Fruit fly (Drosophila melanogaster) whole organism, wandering third instar larva: ENCODE results near the gene Spn.
A peak's percentile ranks its signal among the peaks of the same experiment; 100 is the strongest.

Source experiments
- Abd-B ChIP-seq: fragments of >200 bp; optimal IDR thresholded peaks from 2 replicates; lab custom pipeline; 2017; ENCODE audit warnings: missing biosample characterization, missing genetic modification characterization
- CG32264 ChIP-seq: fragments of 200-800 bp; sonication (Bioruptor generic); optimal IDR thresholded peaks from 2 replicates; lab custom pipeline; 2016; ENCODE audit warnings: missing biosample characterization, missing genetic modification characterization
- CG9705 ChIP-seq: fragments of 200-800 bp; sonication (Bioruptor generic); optimal IDR thresholded peaks from 2 replicates; lab custom pipeline; 2018; ENCODE audit warnings: missing biosample characterization, mild to moderate bottlenecking, missing genetic modification characterization
- CrebA ChIP-seq: fragments of 200-800 bp; sonication (Bioruptor generic); optimal IDR thresholded peaks from 2 replicates; lab custom pipeline; 2016; ENCODE audit warnings: missing biosample characterization, mild to moderate bottlenecking, missing genetic modification characterization, borderline replicate concordance
- Dfd ChIP-seq: fragments of >200 bp; optimal IDR thresholded peaks from 2 replicates; lab custom pipeline; 2017; ENCODE audit warnings: missing biosample characterization, missing genetic modification characterization
- Dif ChIP-seq: fragments of 200-275, 200-300 bp; sonication (Bioruptor generic); optimal IDR thresholded peaks from 2 replicates; lab custom pipeline; 2018; ENCODE audit warnings: missing biosample characterization, missing genetic modification characterization; ENCODE audit not compliant: partially characterized antibody
- GATAd ChIP-seq: sonication (Bioruptor generic); optimal IDR thresholded peaks from 2 replicates; lab custom pipeline; 2016; ENCODE audit warnings: missing biosample characterization, missing genetic modification characterization
- HLH106 ChIP-seq: fragments of 200-800 bp; optimal IDR thresholded peaks from 3 replicates; lab custom pipeline; 2019; ENCODE audit warnings: missing biosample characterization, mild to moderate bottlenecking, missing genetic modification characterization, moderate library complexity
- Hnf4 ChIP-seq: fragments of 200-800 bp; sonication (Bioruptor generic); optimal IDR thresholded peaks from 2 replicates; lab custom pipeline; 2016; ENCODE audit warnings: missing biosample characterization, mild to moderate bottlenecking, missing genetic modification characterization
- Hr78 ChIP-seq: fragments of >200 bp; optimal IDR thresholded peaks from 2 replicates; lab custom pipeline; 2017; ENCODE audit warnings: missing biosample characterization, missing genetic modification characterization
- Hr83 ChIP-seq: fragments of 200-300 bp; sonication (Bioruptor generic); optimal IDR thresholded peaks from 2 replicates; lab custom pipeline; 2016; ENCODE audit warnings: missing biosample characterization, mild to moderate bottlenecking, missing genetic modification characterization, moderate library complexity; ENCODE audit not compliant: poor library complexity, severe bottlenecking
- Jra ChIP-seq: sonication (Bioruptor generic); optimal IDR thresholded peaks from 2 replicates; lab custom pipeline; 2016; ENCODE audit warnings: missing biosample characterization, missing genetic modification characterization
- Mio ChIP-seq: sonication (Bioruptor generic); optimal IDR thresholded peaks from 2 replicates; lab custom pipeline; 2016; ENCODE audit warnings: missing biosample characterization, missing genetic modification characterization
- Myc ChIP-seq: fragments of >200 bp; optimal IDR thresholded peaks from 2 replicates; lab custom pipeline; 2017
- N ChIP-seq: fragments of >200 bp; optimal IDR thresholded peaks from 2 replicates; lab custom pipeline; 2018; ENCODE audit warnings: missing biosample characterization, missing external identifiers, missing genetic modification characterization
- OdsH ChIP-seq: fragments of 200-800 bp; sonication (Bioruptor generic); optimal IDR thresholded peaks from 2 replicates; lab custom pipeline; 2016; ENCODE audit warnings: missing biosample characterization, mild to moderate bottlenecking, missing genetic modification characterization
- Rel ChIP-seq, 2 experiments: fragments of 200-800 bp; sonication (Bioruptor generic) in 1 of 2; optimal IDR thresholded peaks; 2 replicates in 1 of 2; 3 replicates in 1 of 2; lab custom pipeline; 2016 to 2019; ENCODE audit warnings: mild to moderate bottlenecking in 2 of 2, missing biosample characterization in 2 of 2, missing genetic modification characterization in 2 of 2, moderate library complexity in 1 of 2
- Sp1 ChIP-seq: fragments of 200-800 bp; sonication (Bioruptor generic); optimal IDR thresholded peaks from 3 replicates; lab custom pipeline; 2019; ENCODE audit warnings: missing biosample characterization, mild to moderate bottlenecking, missing genetic modification characterization, moderate library complexity
- Vsx2 ChIP-seq: fragments of 200-300, 225-300 bp; sonication (Bioruptor generic); optimal IDR thresholded peaks from 2 replicates; lab custom pipeline; 2018; ENCODE audit warnings: missing biosample characterization, missing genetic modification characterization; ENCODE audit not compliant: partially characterized antibody
- br ChIP-seq: fragments of 200-800 bp; sonication (Bioruptor generic); optimal IDR thresholded peaks from 2 replicates; lab custom pipeline; 2016; ENCODE audit warnings: missing biosample characterization, missing genetic modification characterization
- brk ChIP-seq: fragments of 200-800 bp; sonication (Bioruptor generic); optimal IDR thresholded peaks from 2 replicates; lab custom pipeline; 2016; ENCODE audit warnings: missing biosample characterization, mild to moderate bottlenecking, missing genetic modification characterization
- dl ChIP-seq, 2 experiments: fragments of 175-275, 200-275 bp in 1 of 2; fragments of 200-275 bp in 1 of 2; sonication (Bioruptor generic); optimal IDR thresholded peaks; lab custom pipeline; 2018; ENCODE audit warnings: mild to moderate bottlenecking in 2 of 2, missing biosample characterization in 2 of 2, missing genetic modification characterization in 2 of 2, moderate library complexity in 2 of 2; ENCODE audit not compliant: partially characterized antibody in 2 of 2, insufficient read depth in 1 of 2
- dmrt93B ChIP-seq: fragments of 200-800 bp; sonication (Bioruptor generic); optimal IDR thresholded peaks from 2 replicates; lab custom pipeline; 2018; ENCODE audit warnings: missing biosample characterization, mild to moderate bottlenecking, missing genetic modification characterization
- dsf ChIP-seq: sonication (Bioruptor generic); optimal IDR thresholded peaks from 2 replicates; lab custom pipeline; 2016; ENCODE audit warnings: missing biosample characterization, missing genetic modification characterization, borderline replicate concordance
- ey ChIP-seq: fragments of 200-800 bp; sonication (Bioruptor generic); optimal IDR thresholded peaks from 2 replicates; lab custom pipeline; 2016; ENCODE audit warnings: missing biosample characterization, missing genetic modification characterization
- foxo ChIP-seq, 2 experiments: fragments of 200-800 bp; sonication (Bioruptor generic); optimal IDR thresholded peaks; 2 replicates in 1 of 2; 3 replicates in 1 of 2; lab custom pipeline; 2016 to 2017; ENCODE audit warnings: missing biosample characterization in 2 of 2, missing genetic modification characterization in 2 of 2
- fru ChIP-seq: fragments of 200-800 bp; sonication (Bioruptor generic); optimal IDR thresholded peaks from 3 replicates; lab custom pipeline; 2016; ENCODE audit warnings: missing biosample characterization, mild to moderate bottlenecking, missing genetic modification characterization
- h ChIP-seq: fragments of 200-800 bp; sonication (Bioruptor generic); optimal IDR thresholded peaks from 3 replicates; lab custom pipeline; 2016; ENCODE audit warnings: missing biosample characterization, mild to moderate bottlenecking, missing genetic modification characterization
- jim ChIP-seq: fragments of 175-275, 200-325 bp; sonication (Bioruptor generic); optimal IDR thresholded peaks from 2 replicates; lab custom pipeline; 2016; ENCODE audit warnings: missing biosample characterization, mild to moderate bottlenecking, missing genetic modification characterization
- lola ChIP-seq: fragments of >200 bp; optimal IDR thresholded peaks from 2 replicates; lab custom pipeline; 2017; ENCODE audit warnings: missing biosample characterization, missing genetic modification characterization
- pan ChIP-seq: fragments of >200 bp; optimal IDR thresholded peaks from 2 replicates; lab custom pipeline; 2017
- psq ChIP-seq: fragments of 200-800 bp; sonication (Bioruptor generic); optimal IDR thresholded peaks from 3 replicates; lab custom pipeline; 2017; ENCODE audit warnings: missing biosample characterization, mild to moderate bottlenecking, missing genetic modification characterization, moderate library complexity
- rgr ChIP-seq: fragments of 200-800 bp; sonication (Bioruptor generic); optimal IDR thresholded peaks from 3 replicates; lab custom pipeline; 2016; ENCODE audit warnings: missing biosample characterization, mild to moderate bottlenecking, missing genetic modification characterization
- sage ChIP-seq: fragments of 200-800 bp; sonication (Bioruptor generic); optimal IDR thresholded peaks from 2 replicates; lab custom pipeline; 2016; ENCODE audit warnings: missing biosample characterization, mild to moderate bottlenecking, missing genetic modification characterization
- sv ChIP-seq: fragments of 200-800 bp; sonication (Bioruptor generic); optimal IDR thresholded peaks from 3 replicates; lab custom pipeline; 2016; ENCODE audit warnings: missing biosample characterization, missing genetic modification characterization
- tai ChIP-seq: sonication (Bioruptor generic); optimal IDR thresholded peaks from 2 replicates; lab custom pipeline; 2016; ENCODE audit warnings: missing biosample characterization, missing genetic modification characterization
- usp ChIP-seq: fragments of >200 bp; optimal IDR thresholded peaks from 2 replicates; lab custom pipeline; 2017; ENCODE audit warnings: missing biosample characterization, missing genetic modification characterization
- woc ChIP-seq: sonication (Bioruptor generic); optimal IDR thresholded peaks from 2 replicates; lab custom pipeline; 2016; ENCODE audit warnings: missing biosample characterization, mild to moderate bottlenecking, missing genetic modification characterization

Gene Spn

DNA sequence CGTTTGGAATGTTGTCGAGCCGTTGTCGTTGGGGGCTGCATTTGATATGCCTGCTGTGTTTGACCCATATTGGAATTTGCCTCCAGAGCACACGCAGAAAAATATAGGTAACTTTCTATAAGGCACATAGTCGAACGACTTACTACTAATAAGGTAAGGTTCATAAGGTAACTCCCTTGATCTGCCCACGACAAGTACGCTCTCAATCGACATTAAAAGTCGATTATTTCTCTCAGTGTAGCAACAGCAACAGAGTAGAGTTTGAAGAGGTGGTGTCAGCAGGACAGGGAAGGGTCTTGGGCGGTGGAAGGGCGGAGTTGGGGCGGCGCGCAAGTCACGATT, 20.4 kb downstream of the Spn start (continued):
- TF ChIP-seq CG32264 (GFP tag; lab: Kevin White, UChicago) = peak; percentile 23

DNA sequence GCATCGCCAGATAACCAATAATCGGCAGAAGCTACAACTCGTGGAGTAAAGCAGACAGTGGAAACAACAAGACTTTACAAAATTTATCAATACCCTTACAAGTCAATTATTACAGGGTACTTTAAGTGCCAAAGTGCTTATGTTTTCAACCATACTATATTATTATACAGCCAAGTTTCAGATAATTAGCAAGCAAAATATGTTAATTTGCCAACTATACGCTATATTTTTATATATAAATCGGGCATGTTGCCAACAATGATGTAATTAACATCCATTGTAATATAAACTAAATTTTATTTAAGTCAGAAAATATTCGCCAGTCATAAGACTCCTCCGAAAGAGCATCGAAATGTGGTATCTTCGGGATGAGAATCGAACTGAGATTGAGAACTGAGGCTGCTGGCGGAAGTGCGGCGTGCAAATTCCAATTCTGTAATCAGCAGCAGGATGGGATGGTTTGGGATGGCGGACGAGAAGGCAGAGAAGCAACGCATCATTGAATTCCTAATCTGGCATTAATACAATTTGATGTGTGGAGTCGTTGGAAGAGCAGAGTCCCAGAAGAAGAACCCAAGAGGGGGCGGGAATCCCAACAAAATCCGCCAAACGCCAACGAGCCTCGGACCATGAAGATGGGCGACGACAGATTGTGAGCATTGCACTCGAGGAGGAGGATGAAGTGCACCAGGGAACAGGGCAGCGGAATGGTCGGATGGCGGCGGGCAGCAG, 20.9 kb downstream of the Spn start:
- TF ChIP-seq sv (GFP tag; lab: Kevin White, UChicago) = no peak
- TF ChIP-seq psq (GFP tag; lab: Kevin White, UChicago) = no peak
- TF ChIP-seq dmrt93B = peak; percentile 30
- TF ChIP-seq Rel (GFP tag; optimal IDR thresholded peaks at IDR 0.05; lab: Kevin White, UChicago) = no peak
- TF ChIP-seq Rel (tag; optimal IDR thresholded peaks at IDR 0.05; lab: Kevin White, UChicago) = peak; percentile 91
- TF ChIP-seq dsf (GFP tag; lab: Kevin White, UChicago) = no peak
- no peak for TF ChIP-seq CrebA (GFP tag; lab: Kevin White, UChicago)
- TF ChIP-seq Abd-B (GFP tag; lab: Kevin White, UChicago) = no peak
- no peak for TF ChIP-seq Jra (GFP tag; lab: Kevin White, UChicago)
- no peak for TF ChIP-seq br (GFP tag; lab: Kevin White, UChicago)
- no peak for TF ChIP-seq CG9705 (GFP tag; lab: Kevin White, UChicago)
- no peak for TF ChIP-seq Hnf4 (GFP tag; lab: Kevin White, UChicago)
- no peak for TF ChIP-seq N (GFP tag; lab: Kevin White, UChicago)
- no peak for TF ChIP-seq lola
- TF ChIP-seq foxo (GFP tag; optimal IDR thresholded peaks at IDR 0.05; lab: Kevin White, UChicago) = no peak
- no peak for TF ChIP-seq tai (GFP tag; lab: Kevin White, UChicago)
- TF ChIP-seq CG32264 (GFP tag; lab: Kevin White, UChicago) = no peak
- TF ChIP-seq fru (GFP tag; lab: Kevin White, UChicago) = peak; percentile 25
- TF ChIP-seq Hr83 = no peak
- TF ChIP-seq dl (GFP tag; optimal IDR thresholded peaks at IDR 0.05; lab: Kevin White, UChicago; ENCODE audit: insufficient read depth in 1 of 2, partially characterized antibody in 2 of 2) = no peak
- peak; percentile 20 for TF ChIP-seq Sp1 (GFP tag; lab: Kevin White, UChicago)
- TF ChIP-seq Mio (GFP tag; lab: Kevin White, UChicago) = no peak
- TF ChIP-seq Vsx2 = no peak
- TF ChIP-seq usp (GFP tag; lab: Kevin White, UChicago) = no peak
- TF ChIP-seq Myc (lab: Kevin White, UChicago) = no peak
- TF ChIP-seq pan (lab: Kevin White, UChicago) = no peak
- no peak for TF ChIP-seq GATAd (GFP tag; lab: Kevin White, UChicago)
- no peak for TF ChIP-seq Dfd
- TF ChIP-seq ey (GFP tag; lab: Kevin White, UChicago) = no peak
- TF ChIP-seq brk = no peak
- TF ChIP-seq OdsH = no peak
- TF ChIP-seq h = peak; percentile 45
- no peak for TF ChIP-seq Dif (GFP tag; lab: Kevin White, UChicago)
- no peak for TF ChIP-seq jim
- no peak for TF ChIP-seq sage (GFP tag; lab: Kevin White, UChicago)
- TF ChIP-seq Hr78 (GFP tag; lab: Kevin White, UChicago) = no peak
- TF ChIP-seq rgr (GFP tag; lab: Kevin White, UChicago) = no peak
- TF ChIP-seq woc (GFP tag; lab: Kevin White, UChicago) = no peak
- TF ChIP-seq HLH106 (tag; lab: Kevin White, UChicago) = peak; percentile 52
- TF ChIP-seq, all 38 proteins: peak for 6

DNA sequence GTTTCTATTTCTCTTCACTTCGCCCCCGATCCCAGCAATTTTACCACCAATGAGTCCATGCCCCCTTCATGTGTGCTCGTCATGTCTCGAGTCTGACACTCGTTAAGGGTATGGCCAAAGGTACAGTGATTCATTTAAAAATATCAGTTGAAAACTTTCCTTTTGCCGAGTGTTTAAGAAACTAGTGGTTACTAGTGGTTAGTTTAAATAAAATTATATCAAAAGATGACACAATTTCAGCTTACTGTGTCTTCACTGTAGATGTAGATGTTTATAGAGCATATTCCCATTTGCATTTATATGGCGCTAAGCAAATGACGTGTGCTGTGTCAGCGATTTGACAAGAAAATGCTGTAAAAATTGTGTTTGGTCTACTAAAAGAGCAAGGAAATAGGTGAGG, 21.7 kb downstream of the Spn start:
- TF ChIP-seq brk = no peak
- TF ChIP-seq N (GFP tag; lab: Kevin White, UChicago) = no peak
- TF ChIP-seq Dif (GFP tag; lab: Kevin White, UChicago) = no peak
